Worm (Caenorhabditis elegans) whole organism, L3 larva: Measurements from ENCODE around the gene W01B6.4.

Source experiments
- R02D3.7 ChIP-seq: fragments of 150-350 bp; optimal IDR thresholded peaks from 2 replicates; lab custom pipeline; 2014; ENCODE audit warnings: missing biosample characterization, missing genetic modification characterization
- ZK546.5 ChIP-seq: sonication (generic microtip); optimal IDR thresholded peaks from 2 replicates; lab custom pipeline; 2017; ENCODE audit warnings: missing biosample characterization, missing genetic modification characterization
- aly-2 ChIP-seq: fragments of 150-350 bp; optimal IDR thresholded peaks from 2 replicates; lab custom pipeline; 2014; ENCODE audit warnings: missing biosample characterization, missing genetic modification characterization
- ama-1 ChIP-seq: fragments of 150-350 bp; optimal IDR thresholded peaks from 2 replicates; lab custom pipeline; 2018
- ceh-16 ChIP-seq: sonication (generic microtip); optimal IDR thresholded peaks from 2 replicates; lab custom pipeline; 2017; ENCODE audit warnings: missing biosample characterization, missing genetic modification characterization
- ceh-28 ChIP-seq: fragments of 150-350 bp; optimal IDR thresholded peaks from 2 replicates; lab custom pipeline; 2014; ENCODE audit warnings: missing biosample characterization, missing genetic modification reagents, missing genetic modification characterization
- ceh-82 ChIP-seq: fragments of 150-350 bp; optimal IDR thresholded peaks from 2 replicates; lab custom pipeline; 2014; ENCODE audit warnings: missing biosample characterization, missing genetic modification characterization
- ceh-9 ChIP-seq: sonication (generic microtip); optimal IDR thresholded peaks from 2 replicates; lab custom pipeline; 2018; ENCODE audit warnings: missing biosample characterization, missing genetic modification characterization
- daf-12 ChIP-seq: fragments of 150-350 bp; optimal IDR thresholded peaks from 2 replicates; lab custom pipeline; 2014; ENCODE audit warnings: missing biosample characterization, missing genetic modification reagents, missing genetic modification characterization
- egl-27 ChIP-seq: sonication (generic microtip); optimal IDR thresholded peaks from 4 replicates; lab custom pipeline; 2017; ENCODE audit warnings: missing biosample characterization, missing genetic modification reagents, missing genetic modification characterization
- egl-5 ChIP-seq: fragments of 150-350 bp; optimal IDR thresholded peaks from 2 replicates; lab custom pipeline; 2017; ENCODE audit warnings: missing biosample characterization, missing genetic modification reagents, missing genetic modification characterization, inconsistent platforms
- elt-1 ChIP-seq: fragments of 150-350 bp; optimal IDR thresholded peaks from 2 replicates; lab custom pipeline; 2014; ENCODE audit warnings: missing biosample characterization, missing genetic modification characterization
- elt-2 ChIP-seq: sonication (generic microtip); optimal IDR thresholded peaks from 2 replicates; lab custom pipeline; 2016; ENCODE audit warnings: missing genetic modification reagents, mild to moderate bottlenecking, missing genetic modification characterization, missing compliant biosample characterization
- elt-3 ChIP-seq, 3 experiments: fragments of 150-350 bp in 1 of 3; sonication (generic microtip) in 2 of 3; optimal IDR thresholded peaks; 2 replicates in 2 of 3; 4 replicates in 1 of 3; lab custom pipeline; 2014 to 2017; ENCODE audit warnings: missing biosample characterization in 3 of 3, missing genetic modification characterization in 3 of 3
- eor-1 ChIP-seq, 2 experiments: fragments of 150-350 bp; optimal IDR thresholded peaks; 2 replicates each; lab custom pipeline; 2014 to 2018; ENCODE audit warnings: missing biosample characterization in 2 of 2, missing genetic modification characterization in 2 of 2
- fkh-10 ChIP-seq: sonication (generic microtip); optimal IDR thresholded peaks from 2 replicates; lab custom pipeline; 2017; ENCODE audit warnings: missing biosample characterization, missing genetic modification reagents, missing genetic modification characterization
- fkh-2 ChIP-seq: fragments of 150-350 bp; optimal IDR thresholded peaks from 2 replicates; lab custom pipeline; 2014; ENCODE audit warnings: missing biosample characterization, missing genetic modification reagents, missing genetic modification characterization
- fos-1 ChIP-seq: fragments of 150-350 bp; optimal IDR thresholded peaks from 2 replicates; lab custom pipeline; 2014; ENCODE audit warnings: missing biosample characterization, missing genetic modification characterization
- hmg-11 ChIP-seq: sonication (generic microtip); optimal IDR thresholded peaks from 2 replicates; lab custom pipeline; 2016; ENCODE audit warnings: missing genetic modification characterization, missing compliant biosample characterization
- jun-1 ChIP-seq: fragments of 150-350 bp; optimal IDR thresholded peaks from 2 replicates; lab custom pipeline; 2014; ENCODE audit warnings: missing biosample characterization, missing genetic modification reagents, missing genetic modification characterization
- lin-15B ChIP-seq: fragments of 150-350 bp; optimal IDR thresholded peaks from 2 replicates; lab custom pipeline; 2014; ENCODE audit warnings: missing biosample characterization, missing genetic modification characterization
- lin-39 ChIP-seq: fragments of 150-350 bp; optimal IDR thresholded peaks from 2 replicates; lab custom pipeline; 2018; ENCODE audit warnings: missing biosample characterization, missing genetic modification reagents, missing genetic modification characterization
- lsy-12 ChIP-seq: sonication (generic microtip); optimal IDR thresholded peaks from 2 replicates; lab custom pipeline; 2016; ENCODE audit warnings: mild to moderate bottlenecking, missing genetic modification characterization, missing compliant biosample characterization
- mdl-1 ChIP-seq: fragments of 150-350 bp; optimal IDR thresholded peaks from 2 replicates; lab custom pipeline; 2014; ENCODE audit warnings: missing biosample characterization, missing genetic modification characterization
- mml-1 ChIP-seq: fragments of 150-350 bp; sonication (generic microtip); optimal IDR thresholded peaks from 3 replicates; lab custom pipeline; 2014; ENCODE audit warnings: missing biosample characterization, missing genetic modification characterization
- nfya-1 ChIP-seq: sonication (generic microtip); optimal IDR thresholded peaks from 2 replicates; lab custom pipeline; 2017; ENCODE audit warnings: missing genetic modification characterization, mild to moderate bottlenecking, missing compliant biosample characterization, antibody characterized with exemption, moderate library complexity; ENCODE audit not compliant: insufficient read depth
- nhr-11 ChIP-seq: fragments of 150-350 bp; optimal IDR thresholded peaks from 2 replicates; lab custom pipeline; 2014; ENCODE audit warnings: missing biosample characterization, missing genetic modification characterization
- nhr-12 ChIP-seq: fragments of 150-350 bp; optimal IDR thresholded peaks from 2 replicates; lab custom pipeline; 2014; ENCODE audit warnings: missing biosample characterization, missing genetic modification characterization
- nhr-23 ChIP-seq: fragments of 150-350 bp; optimal IDR thresholded peaks from 2 replicates; lab custom pipeline; 2014; ENCODE audit warnings: missing biosample characterization, missing genetic modification reagents, missing genetic modification characterization
- nhr-237 ChIP-seq: fragments of 150-350 bp; optimal IDR thresholded peaks from 2 replicates; lab custom pipeline; 2014; ENCODE audit warnings: missing biosample characterization, missing genetic modification characterization
- nhr-25 ChIP-seq: sonication (generic microtip); optimal IDR thresholded peaks from 2 replicates; lab custom pipeline; 2017; ENCODE audit warnings: missing biosample characterization, missing genetic modification characterization
- nhr-28 ChIP-seq: fragments of 150-350 bp; optimal IDR thresholded peaks from 2 replicates; lab custom pipeline; 2014; ENCODE audit warnings: missing biosample characterization, missing genetic modification characterization
- nhr-43 ChIP-seq: sonication (generic microtip); optimal IDR thresholded peaks from 2 replicates; lab custom pipeline; 2016; ENCODE audit warnings: mild to moderate bottlenecking, missing genetic modification characterization, missing compliant biosample characterization; ENCODE audit not compliant: poor library complexity, severe bottlenecking
- nhr-67 ChIP-seq: fragments of 150-350 bp; optimal IDR thresholded peaks from 2 replicates; lab custom pipeline; 2014; ENCODE audit warnings: missing biosample characterization, missing genetic modification characterization
- nhr-76 ChIP-seq: fragments of 150-350 bp; sonication (generic microtip); optimal IDR thresholded peaks from 5 replicates; lab custom pipeline; 2014; ENCODE audit warnings: missing biosample characterization, missing genetic modification characterization
- nhr-77 ChIP-seq: fragments of 150-350 bp; optimal IDR thresholded peaks from 2 replicates; lab custom pipeline; 2014; ENCODE audit warnings: missing biosample characterization, missing genetic modification characterization
- pha-4 ChIP-seq: fragments of 150-350 bp; optimal IDR thresholded peaks from 2 replicates; lab custom pipeline; 2014; ENCODE audit warnings: missing biosample characterization, missing genetic modification reagents, missing genetic modification characterization
- pqm-1 ChIP-seq: fragments of 150-350 bp; optimal IDR thresholded peaks from 2 replicates; lab custom pipeline; 2017; ENCODE audit warnings: missing biosample characterization, missing genetic modification characterization, inconsistent platforms
- sea-2 ChIP-seq: fragments of 150-350 bp; sonication (generic microtip); optimal IDR thresholded peaks from 4 replicates; lab custom pipeline; 2014; ENCODE audit warnings: missing biosample characterization, missing genetic modification reagents, missing genetic modification characterization
- skn-1 ChIP-seq: fragments of 150-350 bp; optimal IDR thresholded peaks from 2 replicates; lab custom pipeline; 2014; ENCODE audit warnings: missing biosample characterization, missing genetic modification characterization
- snpc-4 ChIP-seq: fragments of 150-350 bp; optimal IDR thresholded peaks from 2 replicates; lab custom pipeline; 2014; ENCODE audit warnings: missing biosample characterization, missing genetic modification characterization
- tbx-2 ChIP-seq: sonication (generic microtip); optimal IDR thresholded peaks from 2 replicates; lab custom pipeline; 2016; ENCODE audit warnings: mild to moderate bottlenecking, missing genetic modification characterization, missing compliant biosample characterization
- unc-39 ChIP-seq: sonication (generic microtip); optimal IDR thresholded peaks from 4 replicates; lab custom pipeline; 2017; ENCODE audit warnings: missing biosample characterization, missing genetic modification characterization
- unc-62 ChIP-seq: fragments of 150-350 bp; sonication (generic microtip); optimal IDR thresholded peaks from 4 replicates; lab custom pipeline; 2014; ENCODE audit warnings: missing biosample characterization, missing genetic modification reagents, missing genetic modification characterization
- zag-1 ChIP-seq: fragments of 150-350 bp; optimal IDR thresholded peaks from 2 replicates; lab custom pipeline; 2014; ENCODE audit warnings: missing biosample characterization, missing genetic modification characterization
- ztf-11 ChIP-seq: fragments of 150-350 bp; optimal IDR thresholded peaks from 2 replicates; lab custom pipeline; 2014; ENCODE audit warnings: missing biosample characterization, missing genetic modification characterization
- ztf-4 ChIP-seq: fragments of 150-350 bp; optimal IDR thresholded peaks from 2 replicates; lab custom pipeline; 2014; ENCODE audit warnings: missing biosample characterization, missing genetic modification characterization

W01B6.4 gene

ce11 chrIV:10084323-10084959 lies 9.2 kb downstream of the W01B6.4 start, which contains the start of gene W01B6.8:
TSS of gene W01B6.8 (minus strand) at chrIV:10084373.
- TF ChIP-seq tbx-2 (tag; lab: Kevin White, UChicago) (no peak), ceh-82 (no peak), nhr-237 (tag; lab: Kevin White, UChicago) (no peak), nhr-28 (tag; lab: Kevin White, UChicago) (no peak), nfya-1 (tag; lab: Kevin White, UChicago) (no peak)
- TF ChIP-seq, all 47 proteins: peak for 0

ce11 chrIV:10085401-10086187 lies 10.3 kb downstream of the W01B6.4 start, which contains the start of the genes col-2 and ndc-80:
TSS of gene col-2 (minus strand) at chrIV:10085451.
TSS of gene ndc-80 (plus strand) at chrIV:10086137.
- TF ChIP-seq jun-1: peak; percentile 10
- TF ChIP-seq lin-15B (tag; lab: Kevin White, UChicago): peak; percentile 93
- peak; percentile 74 for TF ChIP-seq nhr-43
- TF ChIP-seq R02D3.7: peak; percentile 71
- no peak for TF ChIP-seq fos-1 (tag; lab: Kevin White, UChicago)
- TF ChIP-seq nhr-12 (tag; lab: Kevin White, UChicago): no peak
- TF ChIP-seq daf-12: no peak
- TF ChIP-seq skn-1 (tag; lab: Kevin White, UChicago): peak; percentile 4
- no peak for TF ChIP-seq nhr-67
- peak; percentile 54 for TF ChIP-seq nhr-23 (tag; lab: Kevin White, UChicago)
- TF ChIP-seq sea-2 (GFP tag; lab: Kevin White, UChicago): no peak
- no peak for TF ChIP-seq fkh-2 (tag; lab: Kevin White, UChicago)
- TF ChIP-seq elt-1: no peak
- TF ChIP-seq aly-2 (tag; lab: Kevin White, UChicago): no peak
- no peak for TF ChIP-seq zag-1
- no peak for TF ChIP-seq nhr-76 (tag; lab: Kevin White, UChicago)
- no peak for TF ChIP-seq mdl-1
- TF ChIP-seq hmg-11: no peak
- no peak for TF ChIP-seq ceh-82
- TF ChIP-seq unc-62 (GFP tag; lab: Kevin White, UChicago): no peak
- TF ChIP-seq pqm-1: peak; percentile 17
- TF ChIP-seq nhr-237 (tag; lab: Kevin White, UChicago): no peak
- no peak for TF ChIP-seq pha-4 (tag; lab: Kevin White, UChicago)
- TF ChIP-seq lin-39: peak; percentile 70
- no peak for TF ChIP-seq ceh-28 (tag; lab: Kevin White, UChicago)
- TF ChIP-seq egl-5 (tag; lab: Kevin White, UChicago): no peak
- TF ChIP-seq mml-1 (tag; lab: Kevin White, UChicago): no peak
- TF ChIP-seq lsy-12: no peak
- no peak for TF ChIP-seq eor-1 (tag; optimal IDR thresholded peaks at IDR 0.05; lab: Kevin White, UChicago)
- TF ChIP-seq egl-27: no peak
- peak; percentile 23 for TF ChIP-seq fkh-10 (GFP tag; lab: Kevin White, UChicago)
- TF ChIP-seq nhr-77 (tag; lab: Kevin White, UChicago): no peak
- TF ChIP-seq ZK546.5 (tag; lab: Kevin White, UChicago): no peak
- TF ChIP-seq nhr-11 (tag; lab: Kevin White, UChicago): no peak
- no peak for TF ChIP-seq ztf-11 (tag; lab: Kevin White, UChicago)
- TF ChIP-seq unc-39 (tag; lab: Kevin White, UChicago): no peak
- peak; percentile 84 for TF ChIP-seq nfya-1 (tag; lab: Kevin White, UChicago)
- TF ChIP-seq elt-2 (tag; lab: Kevin White, UChicago): no peak
- TF ChIP-seq elt-3 (tag; optimal IDR thresholded peaks at IDR 0.05; lab: Kevin White, UChicago): no peak
- no peak for TF ChIP-seq ama-1 (lab: Kevin White, UChicago)
- TF ChIP-seq tbx-2 (tag; lab: Kevin White, UChicago): no peak
- TF ChIP-seq ceh-9: no peak
- no peak for TF ChIP-seq nhr-28 (tag; lab: Kevin White, UChicago)
- peak; percentile 70 for TF ChIP-seq nhr-25 (tag; lab: Kevin White, UChicago)
- peak; percentile 36 for TF ChIP-seq snpc-4
- TF ChIP-seq ceh-16 (tag; lab: Kevin White, UChicago): no peak
- no peak for TF ChIP-seq ztf-4 (tag; lab: Kevin White, UChicago)
- TF ChIP-seq, all 47 proteins: peak for 12
